Worm (Caenorhabditis elegans): ENCODE measurements around the gene bcas-2.

ce11 chrIII:6240528-6240927, 5.1 kb downstream of the bcas-2 start, which contains the start of gene T12A2.3:
- TF ChIP-seq ama-1 (optimal IDR thresholded peaks at IDR 0.05) (no peak), tbx-11 (GFP tag; IDR thresholded peaks at IDR 0.05) (no peak), ceh-13 (GFP tag; optimal IDR thresholded peaks at IDR 0.05) (no peak), ets-7 (tag; optimal IDR thresholded peaks at IDR 0.05) (no peak), pes-1 (GFP tag; IDR thresholded peaks at IDR 0.05) (no peak)
